Fruit fly (Drosophila melanogaster) S2 (cell line): ENCODE results near the gene Lamp1.

Experiments used
- CG8478 ChIP-seq: fragments of >200 bp; optimal IDR thresholded peaks from 2 replicates; lab custom pipeline; 2018
- CTCF ChIP-seq, 2 experiments: fragments of >200 bp; optimal IDR thresholded peaks; 2 replicates each; lab custom pipeline; 2018

Lamp1 gene

DNA sequence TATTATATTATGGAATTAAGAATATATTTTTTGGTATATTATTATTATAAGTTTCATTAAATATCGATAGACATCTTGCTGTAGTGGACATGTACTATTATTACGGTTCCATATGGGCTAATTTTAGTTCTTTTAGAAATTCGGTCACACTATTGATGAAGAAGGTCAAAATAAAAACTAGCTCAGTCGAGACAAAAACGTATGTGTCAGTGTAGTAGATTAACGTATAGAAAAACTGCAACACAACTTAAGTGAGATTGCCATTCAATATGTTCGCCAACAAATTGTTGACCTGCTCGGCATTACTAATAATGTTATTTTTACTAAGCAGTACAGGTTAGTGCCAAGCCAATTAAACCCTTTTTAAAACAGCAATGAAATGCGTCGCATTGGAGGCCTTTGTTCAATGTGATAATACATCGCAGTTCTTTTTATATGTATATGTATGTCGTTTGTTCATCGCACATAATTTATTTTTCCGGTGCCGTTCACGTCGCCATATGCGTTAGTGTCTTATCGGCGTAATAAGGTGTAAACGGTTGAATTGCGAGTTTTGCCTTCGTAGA, at the start of gene Lamp1:
Gene Lamp1 (plus strand): TSS at position 164 of the 566 bp plus-strand sequence.
- TF ChIP-seq CTCF (optimal IDR thresholded peaks at IDR 0.05; lab: Kevin White, UChicago) (no peak), CG8478 (lab: Kevin White, UChicago) (no peak)

DNA sequence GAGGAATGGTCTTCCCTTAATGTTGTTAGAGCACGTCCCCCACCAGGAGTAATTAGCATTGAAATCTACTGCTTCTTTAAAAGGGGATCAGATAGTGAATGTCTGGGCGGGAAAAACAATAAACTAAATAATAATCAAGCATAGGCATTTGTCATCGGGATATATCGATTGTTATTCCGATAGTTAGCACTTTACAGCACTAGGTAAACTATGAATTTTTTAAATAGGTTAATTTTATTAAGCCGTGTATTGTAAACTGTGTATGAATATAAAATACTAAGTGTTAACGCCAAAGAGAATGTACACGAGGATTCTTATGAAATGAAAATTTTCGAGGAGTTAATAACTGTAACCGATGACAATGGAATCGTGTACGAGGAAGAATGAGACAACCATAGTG, 15.0 kb upstream of the Lamp1 start:
- TF ChIP-seq CTCF (optimal IDR thresholded peaks at IDR 0.05; lab: Kevin White, UChicago) (no peak), CG8478 (lab: Kevin White, UChicago) (no peak)

DNA sequence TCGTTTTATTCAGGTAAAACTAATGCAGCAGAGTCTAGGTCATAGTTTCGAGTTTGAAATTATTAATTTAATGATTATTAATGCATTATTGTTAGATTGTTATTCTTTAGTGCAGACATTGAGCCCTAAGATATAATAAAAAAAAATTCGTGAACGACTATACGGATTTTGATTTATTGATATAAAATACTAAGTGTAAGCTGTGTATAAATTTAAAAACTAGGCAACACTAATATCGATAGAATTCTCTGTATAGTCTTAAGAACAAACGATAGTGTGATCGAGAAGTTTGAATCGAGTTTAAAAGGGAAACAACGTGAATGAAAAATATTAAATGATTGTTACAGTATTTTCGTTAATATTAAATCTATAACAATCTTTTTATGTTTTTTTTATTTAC, 13.6 kb upstream of the Lamp1 start:
- TF ChIP-seq CTCF (optimal IDR thresholded peaks at IDR 0.05; lab: Kevin White, UChicago) (no peak), CG8478 (lab: Kevin White, UChicago) (no peak)

DNA sequence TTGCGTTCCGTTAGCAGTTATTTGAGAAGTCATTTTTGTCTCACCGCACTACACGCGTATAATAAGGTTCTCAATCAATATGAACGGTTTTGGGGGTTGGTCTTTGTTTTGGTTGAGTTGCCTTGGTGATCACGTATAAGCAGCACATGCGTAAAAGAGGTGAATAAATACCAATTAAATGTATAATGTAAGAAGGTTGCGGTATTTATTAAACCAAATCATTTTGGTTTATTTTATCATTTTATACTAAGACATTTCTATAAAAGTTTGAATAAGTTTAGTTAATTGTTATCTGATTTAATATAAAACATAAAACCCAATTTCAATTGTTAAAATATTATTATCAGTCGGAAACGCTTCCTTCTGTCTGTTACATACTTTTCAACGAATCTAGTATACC, 16.1 kb downstream of the Lamp1 start, which contains the start of gene nompB:
Gene nompB (minus strand): TSS at position 101 of the 400 bp plus-strand sequence.
- TF ChIP-seq CG8478 (lab: Kevin White, UChicago) (no peak), CTCF (optimal IDR thresholded peaks at IDR 0.05; lab: Kevin White, UChicago) (no peak)

DNA sequence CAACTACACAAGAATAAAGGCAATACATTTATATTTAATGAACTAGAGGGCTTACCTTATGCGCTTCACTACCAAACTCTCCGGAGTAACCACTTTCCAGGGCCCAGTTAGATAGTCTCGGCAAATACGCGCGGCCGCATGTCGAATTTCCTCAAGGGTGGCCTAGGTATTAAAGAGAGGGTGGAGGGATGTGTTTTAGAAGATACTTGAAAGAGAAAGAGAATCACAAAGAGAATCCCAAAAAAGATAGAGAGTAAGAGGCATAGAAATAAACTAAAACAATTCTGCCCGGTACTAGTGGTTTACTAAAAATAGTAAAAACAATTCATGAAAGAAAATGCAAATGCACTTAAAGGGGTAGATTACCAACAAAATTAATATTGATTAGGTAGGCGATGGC, 44.8 kb downstream of the Lamp1 start:
- TF ChIP-seq CG8478 (lab: Kevin White, UChicago) (no peak), CTCF (optimal IDR thresholded peaks at IDR 0.05; lab: Kevin White, UChicago) (no peak)

DNA sequence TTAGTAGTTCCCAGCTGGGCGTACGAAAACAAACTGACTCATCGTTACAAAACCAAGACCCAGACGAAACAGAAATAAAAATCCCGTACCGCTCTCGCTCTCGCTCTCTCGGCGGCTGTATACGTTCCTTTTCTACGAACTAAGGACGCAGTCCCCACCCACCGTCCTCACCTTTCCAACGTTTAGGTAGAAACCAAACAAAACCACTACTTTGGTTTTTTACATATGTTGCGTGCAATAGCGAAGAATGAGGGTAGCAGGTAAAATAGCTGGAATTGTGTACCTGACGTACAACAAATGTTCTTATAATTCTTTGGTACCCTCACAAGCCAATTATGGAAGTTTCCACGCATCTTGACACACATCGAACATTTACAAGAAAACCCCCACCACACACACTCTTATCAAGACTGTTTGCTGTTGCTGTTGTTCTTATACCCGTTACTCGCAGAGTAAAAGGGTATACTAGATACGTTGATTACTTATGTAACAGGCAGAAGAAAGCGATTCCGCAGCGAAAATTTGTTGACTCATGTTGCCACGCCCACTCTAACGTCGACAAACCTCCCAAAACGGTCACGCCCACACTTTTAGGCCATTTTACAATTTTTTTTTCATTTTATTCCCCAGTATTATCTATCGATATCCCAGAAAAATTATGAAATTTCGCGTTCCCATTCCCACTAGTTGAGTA, 45.7 kb downstream of the Lamp1 start:
- TF ChIP-seq CG8478 (lab: Kevin White, UChicago), result no peak
- TF ChIP-seq CTCF (optimal IDR thresholded peaks at IDR 0.05; lab: Kevin White, UChicago), result no peak

DNA sequence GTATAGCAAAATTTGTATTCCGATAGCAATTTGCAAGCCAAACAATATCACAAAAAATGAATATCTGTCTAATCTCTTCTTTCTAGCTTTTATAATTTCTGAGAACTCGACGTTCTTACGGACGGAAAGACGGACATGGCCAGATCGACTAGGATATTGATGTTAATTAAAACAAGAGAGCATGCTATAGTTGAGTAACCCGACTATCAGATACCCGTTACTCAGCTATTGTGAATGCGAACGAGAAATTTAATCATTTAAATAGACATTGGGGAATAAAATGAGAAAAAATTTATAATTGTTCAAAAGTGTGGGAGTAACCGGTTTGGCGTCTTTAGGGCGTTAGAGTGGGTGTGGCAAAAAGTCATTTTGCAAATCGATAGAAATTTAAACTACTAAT, 47.3 kb downstream of the Lamp1 start:
- no peak for TF ChIP-seq CG8478 (lab: Kevin White, UChicago)

DNA sequence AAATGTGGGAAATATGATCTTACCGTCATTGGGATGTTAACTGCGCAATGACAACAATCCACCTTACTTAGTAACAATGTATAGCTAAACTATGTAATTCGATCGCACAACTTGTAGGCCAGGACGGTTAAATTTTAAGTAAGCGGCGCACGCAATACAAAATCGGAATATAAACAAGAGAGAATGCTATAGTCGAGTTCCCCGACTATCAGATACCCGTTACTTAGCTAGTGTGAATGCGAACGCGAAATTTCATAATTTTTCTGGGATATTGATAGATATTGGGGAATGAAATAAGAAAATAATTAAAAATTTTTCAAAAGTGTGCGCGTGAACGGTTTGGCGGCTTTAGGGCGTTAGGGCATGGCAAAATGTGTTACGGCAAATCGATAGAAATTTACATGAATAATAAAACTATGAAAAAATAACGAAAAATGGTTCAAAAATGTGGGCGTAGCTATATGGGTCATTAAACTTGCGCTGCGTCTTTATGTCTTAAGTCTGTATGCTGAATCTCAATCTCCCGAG, 48.9 kb downstream of the Lamp1 start:
- TF ChIP-seq CTCF (optimal IDR thresholded peaks at IDR 0.05; lab: Kevin White, UChicago) (no peak), CG8478 (lab: Kevin White, UChicago) (no peak)

DNA sequence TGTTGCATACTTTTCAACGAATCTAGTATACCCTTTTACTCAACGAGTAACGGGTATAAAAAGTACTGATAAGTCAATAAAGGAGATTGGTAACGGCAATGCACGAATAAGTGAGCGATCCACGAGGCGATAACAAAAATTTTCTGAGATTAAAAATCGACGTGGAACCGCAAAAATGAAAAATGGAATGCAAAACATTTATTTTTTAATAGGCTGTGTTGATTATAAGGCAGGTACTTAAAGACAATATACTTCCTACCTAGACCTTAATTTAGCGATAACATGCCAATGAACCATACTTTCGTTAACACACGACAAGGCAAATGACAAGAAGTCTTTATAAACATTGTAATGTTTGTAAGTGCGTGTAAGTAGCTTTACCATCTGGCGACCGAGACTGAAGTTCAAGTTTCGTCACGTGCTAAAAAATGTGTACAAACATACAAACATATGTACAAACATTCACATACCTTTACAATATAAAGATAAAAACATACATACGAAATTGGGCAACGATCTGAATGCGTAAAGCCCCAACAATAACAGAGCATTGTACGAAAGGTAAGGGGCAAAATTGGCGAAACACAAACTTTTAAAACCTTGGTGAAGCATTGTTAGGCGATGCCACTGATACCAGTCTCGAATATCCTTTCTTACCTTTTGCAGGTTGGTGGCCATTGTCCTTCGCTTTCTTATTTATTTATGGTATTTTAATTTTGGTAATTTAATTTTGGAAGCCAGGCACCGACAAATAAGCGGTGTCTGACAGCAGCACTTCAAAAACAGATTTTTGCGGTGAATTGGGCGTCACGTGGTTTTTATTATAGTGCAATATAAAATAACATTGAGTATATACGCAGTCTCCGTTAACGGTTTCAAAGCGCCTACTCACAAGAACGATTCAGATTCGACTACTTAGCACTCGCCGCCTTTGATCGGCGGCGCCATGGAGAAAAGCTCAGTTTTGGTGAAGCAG, 49.8 kb downstream of the Lamp1 start:
- TF ChIP-seq CTCF (optimal IDR thresholded peaks at IDR 0.05; lab: Kevin White, UChicago), result no peak
- no peak for TF ChIP-seq CG8478 (lab: Kevin White, UChicago)

DNA sequence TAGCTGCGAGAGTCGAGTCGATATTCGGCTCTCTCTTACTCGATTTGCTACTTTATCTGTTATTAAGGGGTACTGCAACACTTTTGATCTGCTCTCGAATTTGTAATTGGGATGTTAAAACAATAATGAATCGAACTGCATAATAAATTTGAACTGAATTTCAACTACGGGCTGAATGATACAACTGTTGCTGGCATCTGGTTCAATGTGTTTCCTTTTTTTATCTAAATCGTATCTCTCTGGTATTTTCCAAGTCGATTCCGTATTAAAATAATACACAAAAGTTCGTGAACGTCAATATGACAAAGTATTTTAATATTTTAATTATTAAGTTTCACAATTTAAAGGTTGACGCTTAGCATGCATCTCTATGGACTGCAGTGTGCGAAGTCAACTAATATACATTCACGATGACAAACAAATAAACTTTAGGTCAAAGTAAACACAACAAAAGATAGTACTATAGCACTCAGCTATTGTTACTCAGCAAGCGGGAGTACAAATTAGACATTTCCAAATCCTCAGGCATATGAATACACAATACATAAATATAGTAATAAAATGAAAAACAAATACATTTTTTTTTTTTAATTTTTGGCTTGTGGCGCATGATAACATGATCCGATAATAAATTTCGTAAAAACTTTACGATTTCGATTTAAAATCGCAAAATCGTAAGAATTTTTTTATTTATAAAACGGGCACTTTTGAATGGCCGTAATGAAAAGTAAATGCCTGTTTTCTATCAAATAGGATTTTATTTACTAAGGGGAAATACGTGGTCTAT, 50.7 kb downstream of the Lamp1 start, which contains the start of gene CG2201:
Gene CG2201 (minus strand): TSS at position 396 of the 787 bp plus-strand sequence.
- no peak for TF ChIP-seq CG8478 (lab: Kevin White, UChicago)
- no peak for TF ChIP-seq CTCF (optimal IDR thresholded peaks at IDR 0.05; lab: Kevin White, UChicago)

DNA sequence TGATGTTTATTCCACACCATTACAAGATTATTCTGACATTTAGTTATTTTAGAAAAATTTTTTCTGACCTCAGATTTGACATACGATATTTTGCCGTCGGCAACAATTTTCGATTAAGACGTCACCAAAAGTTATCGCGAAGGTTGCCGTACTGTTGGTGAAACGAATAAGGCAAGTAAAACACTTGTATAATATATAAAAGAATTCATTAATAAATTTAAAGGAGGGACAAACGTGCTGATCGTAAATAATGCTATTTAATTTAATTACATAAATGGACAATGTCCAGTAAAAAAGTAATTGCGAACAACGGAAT, 51.2 kb downstream of the Lamp1 start:
- TF ChIP-seq CG8478 (lab: Kevin White, UChicago) (no peak), CTCF (optimal IDR thresholded peaks at IDR 0.05; lab: Kevin White, UChicago) (no peak)
